Worm (Caenorhabditis elegans) whole organism, L4/young adult: ENCODE measurements around the gene rpl-43.

Source experiments
- W03F9.2 ChIP-seq: fragments of 150-350 bp; optimal IDR thresholded peaks from 2 replicates; lab custom pipeline; 2014; ENCODE audit warnings: missing biosample characterization, missing genetic modification characterization
- dao-5 ChIP-seq: sonication (generic microtip); optimal IDR thresholded peaks from 2 replicates; lab custom pipeline; 2016; ENCODE audit warnings: missing genotype, missing genetic modification characterization, moderate library complexity, missing compliant biosample characterization
- him-1 ChIP-seq: sonication (generic microtip); optimal IDR thresholded peaks from 2 replicates; lab custom pipeline; 2016; ENCODE audit warnings: missing genotype, missing genetic modification reagents, missing genetic modification characterization, missing compliant biosample characterization

The rpl-43 gene

DNA sequence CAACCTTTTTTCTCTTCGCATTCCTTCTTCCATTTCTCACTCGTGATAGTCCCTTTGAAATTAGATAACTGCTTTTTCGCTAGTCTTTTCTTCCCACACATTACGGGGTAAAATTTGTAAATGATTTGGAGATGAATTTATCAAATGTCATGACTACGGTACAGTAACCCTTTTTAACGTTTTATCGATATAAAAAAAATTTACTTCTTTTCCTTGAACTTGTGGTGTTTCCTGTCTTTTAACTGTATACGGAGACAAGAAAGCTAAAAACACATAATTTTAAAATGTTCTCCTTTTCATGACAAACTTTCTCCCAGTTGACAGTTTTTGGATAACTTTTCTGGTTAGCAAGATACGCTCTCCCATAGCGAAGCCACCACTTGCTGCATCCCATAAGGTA lies 5.1 kb upstream of the rpl-43 start, which contains the start of gene W03H9.1:
Gene W03H9.1, minus strand, starts transcription at position 101 of the 400 bp plus-strand sequence.
- TF ChIP-seq dao-5 (tag; lab: Kevin White, UChicago) (no peak), him-1 (tag; lab: Kevin White, UChicago) (no peak), W03F9.2 (tag; lab: Kevin White, UChicago) (no peak)

DNA sequence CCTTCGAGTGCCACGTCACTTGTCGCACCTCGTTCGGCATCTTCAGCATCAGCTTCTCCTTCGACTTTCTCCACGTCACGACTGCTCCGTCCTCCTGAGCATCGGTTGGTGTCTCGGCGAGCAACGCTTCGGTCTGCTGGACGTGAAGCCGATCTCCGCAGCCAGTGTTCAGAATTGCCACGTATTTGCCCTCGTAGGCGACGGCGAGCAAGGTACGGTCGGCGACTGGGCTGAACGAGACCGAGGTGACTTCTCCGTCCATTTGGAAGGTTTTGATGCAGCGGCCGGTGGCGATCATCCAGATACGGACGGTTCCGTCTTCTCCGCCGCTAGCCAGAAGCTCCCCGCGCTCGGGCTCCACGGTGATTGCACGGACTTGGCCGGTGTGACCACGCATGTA lies 2.8 kb upstream of the rpl-43 start:
- TF ChIP-seq W03F9.2 (tag; lab: Kevin White, UChicago) (no peak), dao-5 (tag; lab: Kevin White, UChicago) (no peak)

DNA sequence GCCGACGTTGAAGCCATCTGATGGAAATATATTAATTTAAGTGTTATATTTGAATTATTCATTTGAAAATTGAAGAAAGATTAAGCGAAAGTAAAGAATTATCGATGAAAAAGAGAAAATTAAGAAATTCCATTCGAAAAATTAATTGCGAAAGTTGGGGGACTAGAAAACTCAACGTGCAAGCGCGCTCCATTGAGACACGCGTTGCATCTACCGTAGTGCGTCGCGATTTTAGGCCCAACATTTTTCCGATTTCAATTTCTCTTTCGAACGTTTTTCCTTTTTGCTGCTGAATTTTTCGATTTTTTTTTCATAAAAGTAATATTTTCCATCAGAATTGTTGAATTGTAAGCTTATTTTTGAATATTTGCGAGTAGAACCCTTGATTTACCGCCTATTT lies 737 bp upstream of the rpl-43 start, which contains the start of gene Y48B6A.1:
Gene Y48B6A.1, minus strand, starts transcription at position 17 of the 400 bp plus-strand sequence.
- TF ChIP-seq W03F9.2 (tag; lab: Kevin White, UChicago) = peak; percentile 97
- peak; percentile 75 for TF ChIP-seq him-1 (tag; lab: Kevin White, UChicago)
- no peak for TF ChIP-seq dao-5 (tag; lab: Kevin White, UChicago)

DNA sequence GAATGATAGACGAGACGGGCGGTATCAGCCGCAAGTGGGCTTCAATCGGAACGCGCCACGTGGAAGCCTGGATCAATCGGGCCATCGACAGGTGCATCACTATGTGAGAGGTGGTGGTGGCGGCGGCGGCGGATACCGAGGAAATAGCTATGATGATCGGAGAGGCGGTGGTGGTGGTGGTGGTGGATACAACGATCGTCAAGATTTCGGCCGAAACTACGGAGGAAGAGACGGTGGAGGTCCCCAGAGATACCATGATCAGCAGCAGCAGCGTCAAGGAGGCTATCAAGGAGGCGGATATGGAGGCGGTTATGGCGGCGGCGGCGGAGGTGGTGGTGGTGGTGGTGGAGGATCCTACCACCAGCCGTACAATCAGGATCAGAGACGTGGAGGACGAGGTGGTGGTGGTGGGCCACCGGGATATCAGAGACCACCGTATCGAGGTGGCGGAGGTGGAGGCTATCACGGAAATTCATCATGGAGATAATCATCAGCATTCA lies 10.4 kb downstream of the rpl-43 start:
- no peak for TF ChIP-seq dao-5 (tag; lab: Kevin White, UChicago)
- TF ChIP-seq him-1 (tag; lab: Kevin White, UChicago) = no peak
- no peak for TF ChIP-seq W03F9.2 (tag; lab: Kevin White, UChicago)

DNA sequence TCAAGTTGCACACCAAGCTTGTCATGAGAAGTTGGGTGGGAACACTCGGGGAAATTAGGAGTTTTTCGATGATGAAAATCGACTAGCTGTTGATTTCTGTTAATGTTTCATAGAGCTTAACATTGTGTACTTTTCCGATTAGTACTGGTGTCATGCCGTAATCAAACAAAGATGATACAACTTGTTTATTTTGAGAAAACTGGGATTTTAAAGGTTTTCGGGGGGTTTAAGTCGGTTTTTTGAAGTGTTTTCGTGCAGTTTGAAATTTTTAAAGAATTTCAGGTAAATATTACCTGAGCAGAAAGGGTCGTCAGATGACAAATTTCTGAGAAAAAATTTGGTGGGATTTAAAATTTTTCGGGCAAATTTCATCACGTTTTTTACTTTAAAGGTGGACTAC lies 16.5 kb downstream of the rpl-43 start, which contains the start of gene eat-2:
Gene eat-2, minus strand, starts transcription at position 101 of the 400 bp plus-strand sequence.
- no peak for TF ChIP-seq dao-5 (tag; lab: Kevin White, UChicago)

DNA sequence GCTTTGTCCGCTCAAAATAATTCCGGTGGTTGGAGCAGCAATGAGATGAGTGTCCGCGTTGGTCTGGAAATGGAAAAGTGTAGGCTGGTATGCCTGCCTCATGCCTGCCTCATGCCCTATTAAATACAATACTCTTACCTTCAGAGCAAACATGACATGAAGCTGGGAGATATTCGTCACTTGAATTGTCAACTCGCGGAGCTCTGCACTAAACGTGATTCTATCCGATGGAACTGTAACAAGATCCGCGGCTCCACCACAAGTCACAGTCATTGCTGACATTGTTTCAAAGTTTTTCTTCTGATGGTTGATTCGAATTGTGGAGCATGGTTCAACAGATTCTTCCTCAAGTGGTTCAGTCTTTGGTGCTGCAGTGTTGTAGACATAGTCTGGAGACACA lies 18.1 kb downstream of the rpl-43 start:
- TF ChIP-seq him-1 (tag; lab: Kevin White, UChicago) (no peak), W03F9.2 (tag; lab: Kevin White, UChicago) (no peak)

DNA sequence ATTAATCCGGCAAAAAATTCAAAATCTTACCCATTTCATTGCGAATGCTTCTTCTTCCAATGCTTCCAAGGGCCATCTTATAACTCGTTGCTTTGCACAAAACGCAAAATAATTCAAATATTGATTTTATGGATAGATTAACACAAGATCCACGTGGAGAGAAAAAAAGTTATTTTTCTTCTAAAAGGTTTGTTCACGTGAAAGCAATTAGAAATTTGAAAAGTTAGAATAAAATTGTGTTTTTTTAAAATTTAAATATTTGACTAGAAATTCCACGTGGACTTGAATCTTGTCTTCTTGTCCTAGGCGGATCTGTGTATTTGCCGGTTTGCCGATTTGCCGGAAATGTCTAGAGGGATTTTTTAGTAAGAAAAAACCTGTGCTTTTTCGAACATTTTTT lies 20.0 kb downstream of the rpl-43 start, which contains the start of gene Y48B6A.5:
Gene Y48B6A.5, minus strand, starts transcription at position 101 of the 400 bp plus-strand sequence.
- TF ChIP-seq dao-5 (tag; lab: Kevin White, UChicago) (no peak), W03F9.2 (tag; lab: Kevin White, UChicago) (no peak), him-1 (tag; lab: Kevin White, UChicago) (no peak)

DNA sequence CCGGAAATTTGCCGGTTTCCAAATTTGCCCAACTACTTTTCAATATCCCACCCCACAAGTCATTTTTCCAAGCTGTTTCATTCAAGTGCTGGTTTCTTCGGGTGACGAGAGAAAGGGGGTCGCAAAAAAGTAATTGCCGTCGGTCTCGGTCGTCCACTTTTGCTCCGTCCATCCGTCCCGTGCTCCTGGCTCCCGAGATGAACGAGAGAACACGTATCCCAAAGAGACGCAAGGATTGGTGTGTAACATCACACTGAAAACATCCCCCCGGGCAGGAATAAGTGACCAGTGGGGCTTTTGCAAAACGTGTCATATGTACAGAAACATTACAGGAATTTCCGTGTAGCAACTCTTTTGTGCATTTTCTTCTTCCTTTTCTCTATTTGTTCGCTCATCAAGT lies 21.5 kb downstream of the rpl-43 start:
- TF ChIP-seq dao-5 (tag; lab: Kevin White, UChicago) (no peak), W03F9.2 (tag; lab: Kevin White, UChicago) (no peak), him-1 (tag; lab: Kevin White, UChicago) (no peak)

DNA sequence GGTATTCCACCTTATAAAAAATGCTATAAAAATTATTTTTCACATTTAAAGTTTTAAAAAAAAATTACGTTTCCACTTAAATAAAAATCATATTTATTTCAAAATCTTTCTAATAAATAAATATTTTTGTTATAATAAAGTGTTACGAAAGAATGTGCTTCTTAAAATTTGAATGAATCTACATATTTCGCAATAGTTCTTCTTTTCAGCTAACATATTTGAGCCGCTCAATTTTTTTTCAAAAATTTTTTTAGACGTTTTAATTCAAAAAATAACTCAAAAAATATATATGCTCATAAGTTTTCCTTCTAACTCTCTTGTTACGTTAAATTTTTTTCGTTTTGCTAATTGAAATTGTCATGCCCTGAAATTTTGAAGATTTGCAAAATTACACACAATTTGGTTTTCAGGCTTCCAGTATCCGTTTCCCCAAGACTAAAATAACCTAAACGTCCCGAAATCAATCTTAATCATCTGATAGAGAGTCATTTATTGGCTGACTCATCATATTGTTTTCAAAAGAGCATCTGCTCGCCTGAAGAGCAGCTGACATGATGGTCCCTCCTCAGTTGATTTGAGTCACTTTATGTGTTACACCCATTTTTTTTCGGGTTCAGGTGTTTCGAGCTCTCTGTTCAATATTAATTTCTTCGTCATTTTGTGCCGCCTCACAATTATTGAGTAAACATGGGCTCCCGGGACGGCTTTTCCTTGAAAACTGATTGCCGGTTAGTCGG lies 23.3 kb downstream of the rpl-43 start, which contains the start of gene efhd-1:
Gene efhd-1, plus strand, starts transcription at position 582 of the 737 bp plus-strand sequence.
- no peak for TF ChIP-seq W03F9.2 (tag; lab: Kevin White, UChicago)
- TF ChIP-seq him-1 (tag; lab: Kevin White, UChicago) = no peak
- no peak for TF ChIP-seq dao-5 (tag; lab: Kevin White, UChicago)

DNA sequence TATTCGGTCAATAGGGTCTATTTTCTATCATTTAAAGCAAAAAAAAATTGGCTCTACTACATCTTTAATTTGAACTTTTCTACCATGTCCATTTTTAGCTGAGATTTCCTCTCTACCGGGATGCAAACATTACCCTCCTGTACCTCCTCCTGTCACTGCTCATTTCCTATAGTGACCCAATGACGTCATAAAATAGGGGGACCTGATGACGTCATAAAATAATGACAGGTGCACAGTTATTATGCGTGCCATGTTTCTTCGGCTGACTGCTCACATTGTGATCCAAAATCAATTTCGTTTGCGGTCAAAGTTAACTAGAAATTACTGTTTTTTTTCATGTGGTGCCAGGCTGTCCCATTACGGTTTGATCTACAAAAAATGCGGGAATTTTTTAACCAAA lies 31.8 kb downstream of the rpl-43 start:
- no peak for TF ChIP-seq dao-5 (tag; lab: Kevin White, UChicago)
- TF ChIP-seq W03F9.2 (tag; lab: Kevin White, UChicago) = no peak
- no peak for TF ChIP-seq him-1 (tag; lab: Kevin White, UChicago)

DNA sequence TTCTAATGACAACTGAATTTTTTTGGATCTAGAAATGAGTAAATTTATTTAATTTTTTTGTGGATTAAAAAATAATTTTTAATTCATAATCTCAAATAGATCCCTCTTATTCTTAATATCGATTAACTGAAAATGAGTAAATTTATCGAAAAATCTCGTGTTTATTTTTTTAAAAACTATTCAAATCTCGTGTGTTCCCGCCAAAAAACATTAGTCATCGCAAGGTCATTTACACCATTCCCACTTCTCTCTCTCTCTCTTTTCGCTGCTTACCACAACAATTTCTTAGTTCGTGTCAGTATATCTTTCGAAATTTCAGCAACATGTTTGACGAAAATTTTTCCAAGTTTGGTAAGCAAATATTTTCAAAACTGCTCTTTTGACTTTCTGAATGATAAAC lies 32.4 kb downstream of the rpl-43 start:
- TF ChIP-seq him-1 (tag; lab: Kevin White, UChicago) (no peak), W03F9.2 (tag; lab: Kevin White, UChicago) (no peak), dao-5 (tag; lab: Kevin White, UChicago) (no peak)

DNA sequence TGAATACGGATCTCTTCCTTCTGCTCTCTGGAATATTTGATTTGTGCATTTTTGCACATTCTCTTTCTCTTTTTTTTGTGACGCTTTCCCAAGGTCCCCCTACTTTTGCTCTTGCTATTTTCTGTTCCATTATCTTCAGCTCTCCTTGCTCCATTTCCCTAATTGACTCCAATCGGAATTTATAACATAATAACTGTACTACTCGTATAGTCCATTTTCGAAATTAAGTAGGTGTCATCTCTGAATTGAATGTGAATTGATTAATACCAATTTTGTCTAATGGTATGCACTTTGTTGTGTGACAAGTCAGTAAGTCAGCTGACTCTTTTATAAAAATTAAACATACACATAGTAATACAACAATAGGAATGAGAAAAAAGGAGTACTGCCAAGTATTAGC lies 40.8 kb downstream of the rpl-43 start:
- no peak for TF ChIP-seq W03F9.2 (tag; lab: Kevin White, UChicago)
- TF ChIP-seq dao-5 (tag; lab: Kevin White, UChicago) = no peak
- TF ChIP-seq him-1 (tag; lab: Kevin White, UChicago) = no peak

DNA sequence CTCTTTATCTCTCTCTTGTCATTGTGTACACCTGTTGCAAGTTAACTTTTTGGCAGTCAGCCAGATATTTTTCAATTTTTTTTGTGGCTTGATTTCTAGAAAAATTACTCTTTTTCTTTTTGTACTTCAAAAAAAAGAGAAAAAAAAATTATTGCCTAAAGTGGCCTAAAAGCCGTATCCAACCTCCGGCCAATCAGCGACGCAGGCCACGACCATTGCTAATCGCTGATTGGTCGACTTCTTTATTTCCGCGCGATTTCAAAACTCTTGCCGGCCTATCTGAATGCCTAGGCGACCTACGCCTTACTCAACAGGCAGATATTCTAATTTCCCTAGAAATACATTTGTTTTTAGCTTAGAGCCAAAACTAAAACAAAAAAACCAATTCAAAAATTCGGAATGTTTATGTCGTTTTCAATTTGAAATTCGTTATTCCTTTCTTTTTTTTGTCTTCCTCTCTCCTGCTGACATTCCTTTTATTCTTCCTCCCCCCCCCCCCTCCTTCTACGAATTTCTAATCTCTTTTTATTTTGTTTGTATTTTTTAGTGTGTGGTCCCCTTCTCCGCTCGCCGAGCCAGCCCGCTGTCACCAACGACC lies 42.5 kb downstream of the rpl-43 start, which contains the start of gene ace-4:
Gene ace-4, plus strand, starts transcription at position 548 of the 598 bp plus-strand sequence.
- TF ChIP-seq dao-5 (tag; lab: Kevin White, UChicago) = no peak
- no peak for TF ChIP-seq him-1 (tag; lab: Kevin White, UChicago)
- TF ChIP-seq W03F9.2 (tag; lab: Kevin White, UChicago) = no peak
